Fruit fly (Drosophila melanogaster) Kc167 (cell line): ENCODE results near the gene CG42263.

Source experiments
- Myc ChIP-seq: fragments of >200 bp; optimal IDR thresholded peaks from 2 replicates; lab custom pipeline; 2017; ENCODE audit warnings: missing external identifiers
- Sin3A ChIP-seq: fragments of >200 bp; optimal IDR thresholded peaks from 2 replicates; lab custom pipeline; 2018; ENCODE audit warnings: missing external identifiers
- h ChIP-seq: fragments of >200 bp; optimal IDR thresholded peaks from 3 replicates; lab custom pipeline; 2018; ENCODE audit warnings: missing external identifiers
- insv ChIP-seq: fragments of >200 bp; optimal IDR thresholded peaks from 3 replicates; lab custom pipeline; 2018; ENCODE audit warnings: missing external identifiers
- psq ChIP-seq: fragments of >200 bp; optimal IDR thresholded peaks from 2 replicates; lab custom pipeline; 2017; ENCODE audit warnings: missing external identifiers
- ttk ChIP-seq: sonication (Bioruptor generic); optimal IDR thresholded peaks from 2 replicates; lab custom pipeline; 2017; ENCODE audit warnings: missing external identifiers

DNA sequence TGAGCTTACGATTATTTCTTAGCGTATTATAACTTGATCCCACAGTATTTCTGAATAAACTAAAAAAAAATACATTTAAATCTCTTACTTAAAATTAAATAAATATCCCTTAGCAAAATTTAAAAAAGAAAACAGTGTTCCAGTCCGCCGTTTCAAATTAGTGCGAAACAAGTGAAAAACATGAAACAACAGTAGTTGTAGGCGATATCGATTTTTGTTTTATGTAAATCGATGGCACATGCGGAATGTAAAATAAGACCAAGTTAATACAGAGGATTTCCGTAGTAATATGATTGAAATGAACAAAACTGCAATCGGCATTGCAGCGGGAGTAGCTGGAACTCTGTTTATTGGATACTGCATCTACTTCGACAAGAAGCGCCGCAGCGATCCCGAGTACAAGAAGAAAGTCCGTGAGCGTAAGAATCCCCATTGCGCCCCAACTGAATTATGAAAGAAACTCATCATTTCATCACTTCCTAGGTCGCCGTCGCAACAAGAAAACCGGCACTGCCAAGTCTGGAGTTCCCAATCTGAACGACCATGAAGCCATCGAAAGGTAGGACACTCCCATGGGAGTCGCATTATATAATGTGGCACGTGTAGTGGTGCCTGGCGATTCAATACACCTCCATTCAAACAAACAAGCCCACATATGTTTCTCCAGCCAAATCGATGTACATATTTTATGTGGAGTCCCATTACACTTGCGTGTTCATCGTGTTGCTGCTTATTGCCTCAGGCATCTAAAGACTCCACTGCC is 45.5 kb upstream of the CG42263 start:
- no peak for TF ChIP-seq Myc (lab: Kevin White, UChicago)
- TF ChIP-seq psq, result no peak
- TF ChIP-seq Sin3A (lab: Kevin White, UChicago), result no peak
- TF ChIP-seq insv (lab: Kevin White, UChicago), result no peak
- TF ChIP-seq h (lab: Kevin White, UChicago), result no peak
- TF ChIP-seq ttk (lab: Kevin White, UChicago), result no peak
